Worm (Caenorhabditis elegans): ENCODE data around the gene F10G2.10.

Gene F10G2.10

ce11 chrV:7321915-7322314 is at the start of gene F10G2.10:
Gene F10G2.10, plus strand, starts transcription at chrV:7322215.
- TF ChIP-seq nhr-25 (tag; optimal IDR thresholded peaks at IDR 0.05) (no peak), F13H6.1 (tag; optimal IDR thresholded peaks at IDR 0.05) (no peak), mdl-1 (tag; optimal IDR thresholded peaks at IDR 0.05) (no peak), nhr-237 (tag; optimal IDR thresholded peaks at IDR 0.05) (no peak), ztf-4 (tag; optimal IDR thresholded peaks at IDR 0.05) (no peak)

- no peak for TF ChIP-seq blmp-1 (tag; optimal IDR thresholded peaks at IDR 0.05; ENCODE audit: insufficient read depth)
- no peak for TF ChIP-seq nhr-129 (tag; optimal IDR thresholded peaks at IDR 0.05)
- no peak for TF ChIP-seq crh-2 (tag; optimal IDR thresholded peaks at IDR 0.05)
- no peak for TF ChIP-seq nhr-25 (tag; optimal IDR thresholded peaks at IDR 0.05)
- TF ChIP-seq nhr-23 (tag; optimal IDR thresholded peaks at IDR 0.05), result no peak
- no peak for TF ChIP-seq sem-4 (tag; optimal IDR thresholded peaks at IDR 0.05)
- TF ChIP-seq ZK546.5 (tag; optimal IDR thresholded peaks at IDR 0.05), result no peak
- TF ChIP-seq R02D3.7 (tag; optimal IDR thresholded peaks at IDR 0.05), result no peak
- TF ChIP-seq zag-1 (tag; optimal IDR thresholded peaks at IDR 0.05), result no peak
- no peak for TF ChIP-seq elt-3 (tag; optimal IDR thresholded peaks at IDR 0.05)
These were observed 47.0 kb upstream of the F10G2.10 start, which contains the start of gene C13A2.10 for ce11 chrV:7274992-7275391. Gene C13A2.10, minus strand, starts transcription at chrV:7275092.

- TF ChIP-seq lin-13 (GFP tag; optimal IDR thresholded peaks at IDR 0.05) (no peak), crh-2 (tag; optimal IDR thresholded peaks at IDR 0.05) (no peak), mab-5 (tag; optimal IDR thresholded peaks at IDR 0.05) (no peak), sma-9 (GFP tag; optimal IDR thresholded peaks at IDR 0.05) (no peak), sma-9 (tag; optimal IDR thresholded peaks at IDR 0.05) (no peak)
These were observed 46.5 kb upstream of the F10G2.10 start, which contains the start of gene C13A2.5 for ce11 chrV:7275491-7275890. Gene C13A2.5, plus strand, starts transcription at chrV:7275791.

- TF ChIP-seq blmp-1 (tag; optimal IDR thresholded peaks at IDR 0.05; ENCODE audit: insufficient read depth) (no peak), mbf-1 (tag; optimal IDR thresholded peaks at IDR 0.05) (no peak), mab-5 (tag; optimal IDR thresholded peaks at IDR 0.05) (no peak), crh-2 (tag; optimal IDR thresholded peaks at IDR 0.05) (no peak)
These were observed 42.9 kb upstream of the F10G2.10 start, which contains the start of gene C13A2.4 for ce11 chrV:7279090-7279489. Gene C13A2.4, plus strand, starts transcription at chrV:7279390.

ce11 chrV:7282037-7282436 is 40.0 kb upstream of the F10G2.10 start, which contains the start of gene C13A2.3:
Gene C13A2.3, plus strand, starts transcription at chrV:7282337.
- no peak for TF ChIP-seq nhr-129 (tag; optimal IDR thresholded peaks at IDR 0.05)

- TF ChIP-seq skn-1 (tag; optimal IDR thresholded peaks at IDR 0.05) (no peak), elt-1 (tag; optimal IDR thresholded peaks at IDR 0.05) (peak; percentile 6)
These were observed 33.3 kb upstream of the F10G2.10 start, which contains the start of gene C13A2.1 for ce11 chrV:7288699-7289098. Gene C13A2.1, plus strand, starts transcription at chrV:7288999.

ce11 chrV:7295270-7295669 is 26.7 kb upstream of the F10G2.10 start, which contains the start of gene F07G11.4:
Gene F07G11.4, minus strand, starts transcription at chrV:7295370.
- TF ChIP-seq elt-1 (tag; optimal IDR thresholded peaks at IDR 0.05) (no peak), dmd-4 (tag; optimal IDR thresholded peaks at IDR 0.05) (no peak), nhr-6 (tag; optimal IDR thresholded peaks at IDR 0.05) (no peak), blmp-1 (tag; optimal IDR thresholded peaks at IDR 0.05; ENCODE audit: insufficient read depth) (no peak), lin-11 (tag; optimal IDR thresholded peaks at IDR 0.05) (no peak), mbf-1 (tag; optimal IDR thresholded peaks at IDR 0.05) (no peak), C34F6.9 (tag; optimal IDR thresholded peaks at IDR 0.05) (no peak), nhr-11 (tag; optimal IDR thresholded peaks at IDR 0.05) (no peak), ztf-11 (tag; optimal IDR thresholded peaks at IDR 0.05) (no peak), nhr-129 (tag; optimal IDR thresholded peaks at IDR 0.05) (no peak), skn-1 (tag; optimal IDR thresholded peaks at IDR 0.05) (no peak), nhr-25 (tag; optimal IDR thresholded peaks at IDR 0.05) (no peak), peb-1 (tag; optimal IDR thresholded peaks at IDR 0.05) (no peak), ceh-16 (tag; optimal IDR thresholded peaks at IDR 0.05) (no peak)

- no peak for TF ChIP-seq nhr-77 (tag; optimal IDR thresholded peaks at IDR 0.05)
- TF ChIP-seq elt-3 (tag; optimal IDR thresholded peaks at IDR 0.05), result no peak
- no peak for TF ChIP-seq unc-39 (tag; optimal IDR thresholded peaks at IDR 0.05)
- no peak for TF ChIP-seq blmp-1 (tag; optimal IDR thresholded peaks at IDR 0.05; ENCODE audit: insufficient read depth)
- no peak for TF ChIP-seq snpc-4 (tag; optimal IDR thresholded peaks at IDR 0.05)
- no peak for TF ChIP-seq mbf-1 (tag; optimal IDR thresholded peaks at IDR 0.05)
- TF ChIP-seq C34F6.9 (tag; optimal IDR thresholded peaks at IDR 0.05), result no peak
These were observed 24.8 kb upstream of the F10G2.10 start, which contains the start of gene srj-32 for ce11 chrV:7297263-7297662. Gene srj-32, minus strand, starts transcription at chrV:7297363.

All from whole organism, L2 larva.